Worm (Caenorhabditis elegans): Measurements from ENCODE around the gene F20D6.12.
A peak's percentile ranks its signal among the peaks of the same experiment; 100 is the strongest.

Gene F20D6.12

DNA sequence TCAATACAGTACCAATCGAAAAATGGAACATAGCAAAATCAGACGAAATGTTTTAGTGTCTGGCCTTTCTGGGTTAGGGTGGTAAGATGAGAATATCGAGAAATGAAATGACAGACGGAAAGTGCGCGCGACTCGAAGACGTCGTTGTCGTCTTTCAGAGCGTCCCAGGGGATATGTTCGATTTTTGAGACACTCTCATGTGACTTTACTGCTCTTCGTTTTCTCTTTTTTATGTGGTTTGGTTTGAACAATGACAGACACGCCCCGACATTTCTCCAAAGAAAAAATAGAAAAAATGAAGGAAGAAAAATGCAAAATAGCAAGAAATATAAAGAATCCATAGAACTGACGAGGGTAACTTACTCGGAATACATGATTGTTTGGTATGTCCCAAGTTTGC, 20.6 kb upstream of the F20D6.12 start:
- no peak for TF ChIP-seq nhr-21 (tag; optimal IDR thresholded peaks at IDR 0.05)
- TF ChIP-seq mab-5 (tag; optimal IDR thresholded peaks at IDR 0.05) = peak; percentile 17
- no peak for TF ChIP-seq blmp-1 (tag; optimal IDR thresholded peaks at IDR 0.05; ENCODE audit: insufficient read depth)
- TF ChIP-seq nhr-25 (tag; optimal IDR thresholded peaks at IDR 0.05) = no peak
- TF ChIP-seq nhr-23 (tag; optimal IDR thresholded peaks at IDR 0.05) = no peak
- no peak for TF ChIP-seq fos-1 (tag; optimal IDR thresholded peaks at IDR 0.05)
- TF ChIP-seq zag-1 (tag; optimal IDR thresholded peaks at IDR 0.05) = no peak

DNA sequence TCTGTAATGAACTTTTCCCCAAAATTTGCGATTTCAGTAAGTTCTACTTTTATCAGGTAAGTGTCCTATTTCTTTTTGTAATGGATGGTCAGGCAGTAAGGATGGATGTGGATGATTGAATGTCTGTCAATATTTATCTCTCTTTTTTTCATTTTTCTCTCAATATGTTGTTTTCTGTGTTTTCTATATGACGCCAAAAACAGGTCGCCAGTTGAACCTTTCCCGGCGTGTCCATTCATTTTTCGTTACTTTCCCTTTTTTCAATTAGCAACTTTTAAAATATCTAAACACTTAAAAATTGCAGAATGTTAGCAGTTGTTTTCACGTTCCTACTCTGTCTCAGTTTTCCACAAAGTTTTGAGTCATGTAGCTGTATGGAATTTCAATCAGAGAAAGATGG, 17.0 kb upstream of the F20D6.12 start, which contains the start of gene timp-1:
Gene timp-1 (plus strand): TSS at position 305 of the 400 bp plus-strand sequence.
- TF ChIP-seq blmp-1 (tag; optimal IDR thresholded peaks at IDR 0.05; ENCODE audit: insufficient read depth) (peak; percentile 66), lin-39 (tag; optimal IDR thresholded peaks at IDR 0.05) (no peak)

DNA sequence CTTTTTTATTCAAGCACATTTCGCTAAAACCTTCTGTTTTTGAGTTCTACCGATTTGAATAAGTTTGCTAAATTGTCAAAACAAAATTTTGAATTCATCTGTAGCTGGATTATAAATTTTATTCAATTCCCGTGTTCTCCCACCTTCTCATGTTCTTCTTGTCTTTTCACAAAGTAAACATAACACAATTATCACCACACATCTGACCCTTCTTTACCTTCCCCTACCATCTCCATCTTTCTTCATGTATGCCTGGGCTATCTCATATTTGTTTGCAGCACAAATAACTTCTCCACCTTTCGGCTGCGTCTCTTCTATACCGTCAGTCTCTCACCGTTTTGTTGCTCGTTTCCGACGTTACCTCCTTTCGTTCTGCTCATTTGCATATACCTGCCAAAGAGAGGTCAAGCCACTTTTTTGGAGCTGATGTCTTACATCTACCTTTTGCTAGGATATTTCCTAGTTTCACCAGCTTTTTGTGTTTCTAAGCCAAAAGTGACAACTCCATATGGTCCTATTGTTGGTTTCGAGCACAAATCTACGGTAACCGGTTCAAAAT, 13.2 kb upstream of the F20D6.12 start, which contains the start of gene cest-17:
Gene cest-17 (plus strand): TSS at position 248 of the 559 bp plus-strand sequence.
- TF ChIP-seq alr-1 (tag; optimal IDR thresholded peaks at IDR 0.05) = no peak
- TF ChIP-seq fos-1 (tag; optimal IDR thresholded peaks at IDR 0.05) = peak; percentile 26
- no peak for TF ChIP-seq unc-62 (GFP tag; optimal IDR thresholded peaks at IDR 0.05)
- no peak for TF ChIP-seq gmeb-1 (tag; optimal IDR thresholded peaks at IDR 0.05)
- TF ChIP-seq nhr-23 (tag; optimal IDR thresholded peaks at IDR 0.05) = no peak
- TF ChIP-seq sma-9 (GFP tag; optimal IDR thresholded peaks at IDR 0.05) = no peak
- no peak for TF ChIP-seq sma-9 (tag; optimal IDR thresholded peaks at IDR 0.05)

DNA sequence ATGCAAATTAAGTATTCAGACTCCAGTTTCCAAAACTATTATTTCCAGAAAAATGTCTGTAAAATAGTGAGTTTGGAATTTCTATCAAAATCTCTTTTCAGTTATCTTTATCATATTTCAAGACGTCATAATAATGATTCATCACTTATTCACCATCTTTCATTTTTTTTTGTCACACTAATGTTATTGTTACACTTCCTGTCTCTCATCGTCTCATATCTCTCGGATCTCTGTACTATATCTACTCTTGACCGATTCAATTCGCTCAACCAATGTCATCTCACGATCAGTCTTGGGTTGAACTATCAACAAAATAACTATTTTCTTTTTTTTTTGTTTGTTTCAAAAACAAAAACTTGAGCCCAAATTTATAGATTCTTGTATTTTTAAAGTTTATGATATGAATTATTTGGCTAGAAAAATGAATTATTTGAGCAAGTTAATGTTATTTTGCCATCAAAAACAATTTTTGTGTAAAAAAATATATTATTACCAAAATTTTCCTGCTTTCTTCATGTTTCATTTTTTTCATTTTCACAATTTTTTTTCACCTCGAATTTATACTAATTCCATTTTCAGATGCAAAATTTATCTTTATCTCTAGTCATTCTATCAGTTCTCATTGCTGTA, 11.4 kb upstream of the F20D6.12 start, which contains the start of gene cri-2:
Gene cri-2 (plus strand): TSS at position 580 of the 630 bp plus-strand sequence.
- TF ChIP-seq ama-1 (optimal IDR thresholded peaks at IDR 0.05) (no peak), nhr-25 (tag; optimal IDR thresholded peaks at IDR 0.05) (no peak), ztf-11 (tag; optimal IDR thresholded peaks at IDR 0.05) (no peak), skn-1 (tag; optimal IDR thresholded peaks at IDR 0.05) (no peak), unc-62 (GFP tag; optimal IDR thresholded peaks at IDR 0.05) (no peak), zag-1 (tag; optimal IDR thresholded peaks at IDR 0.05) (no peak), ceh-82 (tag; optimal IDR thresholded peaks at IDR 0.05) (no peak), sma-3 (GFP tag; optimal IDR thresholded peaks at IDR 0.05) (peak; percentile 27), nhr-10 (tag; optimal IDR thresholded peaks at IDR 0.05) (no peak), ztf-1 (GFP tag; conservative IDR thresholded peaks at IDR 0.05) (no peak), alr-1 (tag; optimal IDR thresholded peaks at IDR 0.05) (no peak), ZK546.5 (tag; optimal IDR thresholded peaks at IDR 0.05) (no peak), nhr-21 (tag; optimal IDR thresholded peaks at IDR 0.05) (no peak), snpc-4 (tag; optimal IDR thresholded peaks at IDR 0.05) (no peak), nhr-12 (tag; optimal IDR thresholded peaks at IDR 0.05) (no peak), fos-1 (tag; optimal IDR thresholded peaks at IDR 0.05) (peak; percentile 56), nhr-6 (tag; optimal IDR thresholded peaks at IDR 0.05) (no peak), ceh-16 (tag; optimal IDR thresholded peaks at IDR 0.05) (no peak), sem-4 (tag; optimal IDR thresholded peaks at IDR 0.05) (peak; percentile 36), egl-27 (tag; optimal IDR thresholded peaks at IDR 0.05) (no peak), lin-39 (tag; optimal IDR thresholded peaks at IDR 0.05) (no peak), blmp-1 (tag; optimal IDR thresholded peaks at IDR 0.05; ENCODE audit: insufficient read depth) (no peak), mbf-1 (tag; optimal IDR thresholded peaks at IDR 0.05) (no peak), lin-11 (tag; optimal IDR thresholded peaks at IDR 0.05) (no peak), ztf-4 (tag; optimal IDR thresholded peaks at IDR 0.05) (no peak), lin-13 (GFP tag; optimal IDR thresholded peaks at IDR 0.05) (no peak), Y55F3AM.14 (GFP tag; optimal IDR thresholded peaks at IDR 0.05) (no peak), lsy-2 (tag; optimal IDR thresholded peaks at IDR 0.05) (peak in 1 of 2 experiments; percentile 19), unc-55 (GFP tag; optimal IDR thresholded peaks at IDR 0.05) (no peak), sma-9 (GFP tag; optimal IDR thresholded peaks at IDR 0.05) (peak; percentile 18), sma-9 (tag; optimal IDR thresholded peaks at IDR 0.05) (no peak), nhr-77 (tag; optimal IDR thresholded peaks at IDR 0.05) (no peak)
